Fruit fly (Drosophila melanogaster) whole organism, prepupa: ENCODE measurements around the gene vtd.

Source experiments
- Blimp-1 ChIP-seq: fragments of 200-800 bp; sonication (Bioruptor generic); optimal IDR thresholded peaks from 3 replicates; lab custom pipeline; 2017; ENCODE audit warnings: missing biosample characterization, missing genetic modification characterization, mild to moderate bottlenecking, moderate library complexity, missing genetic modification reagents
- CG10631 ChIP-seq: fragments of 200-800 bp; sonication (Bioruptor generic); optimal IDR thresholded peaks from 2 replicates; lab custom pipeline; 2016; ENCODE audit warnings: missing biosample characterization, missing genetic modification characterization
- CG11294 ChIP-seq: fragments of 200-800 bp; sonication (Bioruptor generic); IDR thresholded peaks from 2 replicates; pipeline ENCODE4 v1.3.6; 2022; ENCODE audit warnings: missing biosample characterization, missing genetic modification characterization
- CG11762 ChIP-seq: fragments of 200-800 bp; sonication (Bioruptor generic); optimal IDR thresholded peaks from 3 replicates; lab custom pipeline; 2016; ENCODE audit warnings: missing biosample characterization, missing genetic modification characterization; ENCODE audit not compliant: insufficient read depth
- CG11902 ChIP-seq: fragments of 200-800 bp; sonication (Bioruptor generic); optimal IDR thresholded peaks from 3 replicates; lab custom pipeline; 2016; ENCODE audit warnings: missing biosample characterization, missing genetic modification characterization
- CG1621 ChIP-seq: fragments of 200-800 bp; sonication (Bioruptor generic); optimal IDR thresholded peaks from 3 replicates; lab custom pipeline; 2018; ENCODE audit warnings: missing biosample characterization, mild to moderate bottlenecking, missing genetic modification characterization
- CG16779 ChIP-seq: fragments of 200-800 bp; sonication (Bioruptor generic); optimal IDR thresholded peaks from 3 replicates; lab custom pipeline; 2017; ENCODE audit warnings: missing biosample characterization, mild to moderate bottlenecking, missing genetic modification characterization
- CG31627 ChIP-seq: fragments of 200-800 bp; sonication (Bioruptor generic); optimal IDR thresholded peaks from 3 replicates; lab custom pipeline; 2016; ENCODE audit warnings: missing biosample characterization, missing genetic modification characterization
- CG32006 ChIP-seq: fragments of 200-800 bp; sonication (Bioruptor generic); optimal IDR thresholded peaks from 3 replicates; lab custom pipeline; 2017; ENCODE audit warnings: missing biosample characterization, mild to moderate bottlenecking, missing genetic modification characterization
- CG6163 ChIP-seq: fragments of 200-800 bp; sonication (Bioruptor generic); IDR thresholded peaks from 3 replicates; pipeline ENCODE4 v1.3.6; 2022; ENCODE audit warnings: missing biosample characterization, missing genetic modification characterization
- CG6276 ChIP-seq: fragments of 200-800 bp; sonication (Bioruptor generic); optimal IDR thresholded peaks from 2 replicates; lab custom pipeline; 2017; ENCODE audit warnings: missing biosample characterization, mild to moderate bottlenecking, missing genetic modification characterization
- CG6808 ChIP-seq: fragments of 200-800 bp; sonication (Bioruptor generic); optimal IDR thresholded peaks from 3 replicates; lab custom pipeline; 2017; ENCODE audit warnings: missing biosample characterization, missing genetic modification characterization, mild to moderate bottlenecking, moderate library complexity, missing genetic modification reagents
- CG6854 ChIP-seq: fragments of 200-800 bp; sonication (Bioruptor generic); optimal IDR thresholded peaks from 2 replicates; lab custom pipeline; 2017; ENCODE audit warnings: missing biosample characterization, mild to moderate bottlenecking, missing genetic modification characterization
- CG8119 ChIP-seq: fragments of 200-800 bp; sonication (Bioruptor generic); IDR thresholded peaks from 3 replicates; pipeline ENCODE4 v1.3.6; 2022; ENCODE audit warnings: missing biosample characterization, missing genetic modification characterization
- CG8319 ChIP-seq: fragments of 200-800 bp; sonication (Bioruptor generic); optimal IDR thresholded peaks from 3 replicates; lab custom pipeline; 2016; ENCODE audit warnings: missing biosample characterization, missing genetic modification characterization
- CG8632 ChIP-seq: fragments of 200-800 bp; sonication (Bioruptor generic); optimal IDR thresholded peaks from 3 replicates; lab custom pipeline; 2016; ENCODE audit warnings: missing biosample characterization, missing genetic modification characterization
- CG9139 ChIP-seq: fragments of 200-800 bp; sonication (Bioruptor generic); optimal IDR thresholded peaks from 3 replicates; lab custom pipeline; 2017; ENCODE audit warnings: missing biosample characterization, mild to moderate bottlenecking, missing genetic modification characterization
- Eip78C ChIP-seq: fragments of 200-800 bp; sonication (Bioruptor generic); peaks from one replicate; lab custom pipeline; 2016; ENCODE audit warnings: missing biosample characterization, missing genetic modification characterization
- Ets96B ChIP-seq: fragments of 200-800 bp; optimal IDR thresholded peaks from 2 replicates; lab custom pipeline; 2019; ENCODE audit warnings: missing biosample characterization, mild to moderate bottlenecking, missing genetic modification characterization, moderate library complexity
- Gug ChIP-seq: fragments of 200-800 bp; sonication (Bioruptor generic); IDR thresholded peaks from 2 replicates; pipeline ENCODE4 v1.3.6; 2022; ENCODE audit warnings: missing biosample characterization, missing genetic modification characterization
- Hr38 ChIP-seq: sonication (Bioruptor generic); optimal IDR thresholded peaks from 2 replicates; lab custom pipeline; 2016; ENCODE audit warnings: missing biosample characterization, missing genetic modification characterization
- Hr39 ChIP-seq: fragments of 200-800 bp; sonication (Bioruptor generic); optimal IDR thresholded peaks from 2 replicates; lab custom pipeline; 2016; ENCODE audit warnings: missing biosample characterization, missing genetic modification characterization
- OdsH ChIP-seq: fragments of 200-800 bp; sonication (Bioruptor generic); optimal IDR thresholded peaks from 3 replicates; lab custom pipeline; 2016; ENCODE audit warnings: missing biosample characterization, missing genetic modification characterization
- Smox ChIP-seq: fragments of 200-800 bp; sonication (Bioruptor generic); optimal IDR thresholded peaks from 3 replicates; lab custom pipeline; 2016; ENCODE audit warnings: missing biosample characterization, missing genetic modification characterization
- Sox102F ChIP-seq: fragments of 200-800 bp; sonication (Bioruptor generic); optimal IDR thresholded peaks from 2 replicates; lab custom pipeline; 2016; ENCODE audit warnings: missing biosample characterization, mild to moderate bottlenecking, missing genetic modification characterization
- Sox15 ChIP-seq: fragments of 200-800 bp; sonication (Bioruptor generic); optimal IDR thresholded peaks from 3 replicates; lab custom pipeline; 2016; ENCODE audit warnings: missing biosample characterization, missing genetic modification characterization
- achi ChIP-seq: fragments of 200-800 bp; sonication (Bioruptor generic); optimal IDR thresholded peaks from 3 replicates; lab custom pipeline; 2016; ENCODE audit warnings: missing biosample characterization, missing genetic modification characterization
- acj6 ChIP-seq: fragments of 200-800 bp; sonication (Bioruptor generic); optimal IDR thresholded peaks from 3 replicates; lab custom pipeline; 2016; ENCODE audit warnings: missing biosample characterization, missing genetic modification characterization
- cyc ChIP-seq: fragments of 200-800 bp; sonication (Bioruptor generic); optimal IDR thresholded peaks from 3 replicates; lab custom pipeline; 2016; ENCODE audit warnings: missing biosample characterization, missing genetic modification characterization
- fd59A ChIP-seq: fragments of 200-800 bp; sonication (Bioruptor generic); optimal IDR thresholded peaks from 2 replicates; lab custom pipeline; 2017; ENCODE audit warnings: missing biosample characterization, mild to moderate bottlenecking, missing genetic modification characterization, missing genetic modification reagents
- fd85E ChIP-seq: fragments of 200-800 bp; sonication (Bioruptor generic); optimal IDR thresholded peaks from 3 replicates; lab custom pipeline; 2016; ENCODE audit warnings: missing biosample characterization, missing genetic modification characterization
- fkh ChIP-seq: fragments of 200-800 bp; sonication (Bioruptor generic); optimal IDR thresholded peaks from 3 replicates; lab custom pipeline; 2017; ENCODE audit warnings: missing biosample characterization, mild to moderate bottlenecking, missing genetic modification characterization, moderate library complexity
- lz ChIP-seq: fragments of 200-800 bp; sonication (Bioruptor generic); optimal IDR thresholded peaks from 3 replicates; lab custom pipeline; 2016; ENCODE audit warnings: missing biosample characterization, missing genetic modification characterization
- pdm3 ChIP-seq: fragments of 200-800 bp; sonication (Bioruptor generic); optimal IDR thresholded peaks from 3 replicates; lab custom pipeline; 2016; ENCODE audit warnings: missing biosample characterization, missing genetic modification characterization
- spab ChIP-seq: fragments of 200-800 bp; sonication (Bioruptor generic); optimal IDR thresholded peaks from 2 replicates; lab custom pipeline; 2017; ENCODE audit warnings: missing biosample characterization, mild to moderate bottlenecking, missing genetic modification characterization, missing genetic modification reagents
- ss ChIP-seq, 2 experiments: fragments of 200-800 bp; sonication (Bioruptor generic); optimal IDR thresholded peaks; 2 replicates in 1 of 2; 3 replicates in 1 of 2; lab custom pipeline; 2017 to 2018; ENCODE audit warnings: mild to moderate bottlenecking in 2 of 2, missing biosample characterization in 2 of 2, missing genetic modification characterization in 2 of 2, moderate library complexity in 1 of 2
- svp ChIP-seq: fragments of 200-800 bp; sonication (Bioruptor generic); peaks from one replicate; lab custom pipeline; 2016; ENCODE audit warnings: missing biosample characterization, missing genetic modification characterization
- topi ChIP-seq: fragments of 200-800 bp; sonication (Bioruptor generic); optimal IDR thresholded peaks from 3 replicates; lab custom pipeline; 2016; ENCODE audit warnings: missing biosample characterization, missing genetic modification characterization

Gene vtd

dm6 chr3L:27136244-27136805 lies at the start of gene vtd:
vtd (plus strand) TSS chr3L:27136525.
- TF ChIP-seq CG31627 (GFP tag; lab: Kevin White, UChicago): peak; percentile 17
- TF ChIP-seq svp (GFP tag; lab: Kevin White, UChicago): peak; percentile 48
- peak; percentile 2 for TF ChIP-seq pdm3
- TF ChIP-seq CG6276: no peak
- TF ChIP-seq cyc (GFP tag; lab: Kevin White, UChicago): peak; percentile 18
- peak; percentile 35 for TF ChIP-seq Eip78C (GFP tag; lab: Kevin White, UChicago)
- no peak for TF ChIP-seq CG9139 (GFP tag; lab: Kevin White, UChicago)
- TF ChIP-seq Hr39 (GFP tag; lab: Kevin White, UChicago): peak; percentile 19
- no peak for TF ChIP-seq CG10631 (GFP tag; lab: Kevin White, UChicago)
- TF ChIP-seq CG11902 (GFP tag; lab: Kevin White, UChicago): no peak
- peak; percentile 8 for TF ChIP-seq OdsH

- no peak for TF ChIP-seq achi (GFP tag; lab: Kevin White, UChicago)
- no peak for TF ChIP-seq ss (GFP tag; optimal IDR thresholded peaks at IDR 0.05; lab: Kevin White, UChicago)
- TF ChIP-seq Sox102F (GFP tag; lab: Kevin White, UChicago): no peak
- no peak for TF ChIP-seq CG11902 (GFP tag; lab: Kevin White, UChicago)
Observed at dm6 chr3L:27086696-27087095, 49.6 kb upstream of the vtd start.

- TF ChIP-seq CG6854 (GFP tag; lab: Kevin White, UChicago) (no peak), CG8632 (GFP tag; lab: Kevin White, UChicago) (no peak), fkh (no peak), topi (GFP tag; lab: Kevin White, UChicago) (no peak), Blimp-1 (GFP tag; lab: Kevin White, UChicago) (no peak), cyc (GFP tag; lab: Kevin White, UChicago) (no peak), CG6163 (no peak), Sox15 (no peak), CG32006 (GFP tag; lab: Kevin White, UChicago) (no peak), Gug (GFP tag; lab: Robert Waterston, UW) (no peak), svp (GFP tag; lab: Kevin White, UChicago) (no peak), Hr39 (GFP tag; lab: Kevin White, UChicago) (no peak), CG11762 (GFP tag; lab: Kevin White, UChicago) (no peak), Smox (GFP tag; lab: Kevin White, UChicago) (no peak), fd59A (GFP tag; lab: Kevin White, UChicago) (no peak), CG10631 (GFP tag; lab: Kevin White, UChicago) (no peak), CG11294 (GFP tag; lab: Robert Waterston, UW) (no peak)
Observed at dm6 chr3L:27093837-27094236, 42.5 kb upstream of the vtd start.

DNA sequence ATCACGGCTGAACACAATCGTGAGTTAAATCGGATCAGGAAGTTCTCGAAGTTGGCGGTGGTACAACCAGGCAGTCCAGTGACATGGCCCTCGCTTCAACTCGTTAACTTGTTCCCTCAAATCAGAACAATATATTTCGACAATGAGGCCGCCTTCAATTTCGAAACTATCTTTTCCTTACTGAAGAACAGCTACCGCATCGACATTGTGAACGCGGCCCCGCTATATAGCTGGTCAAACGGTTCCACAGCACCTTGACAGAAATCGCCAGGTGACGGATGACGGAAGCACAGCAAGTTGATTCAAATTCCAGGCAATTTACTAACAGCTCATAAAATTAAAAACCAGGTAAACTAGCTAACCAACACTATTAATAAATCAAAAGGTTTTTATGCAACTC lies 2.1 kb upstream of the vtd start:
- no peak for TF ChIP-seq CG11762 (GFP tag; lab: Kevin White, UChicago)
- TF ChIP-seq topi (GFP tag; lab: Kevin White, UChicago): no peak
- no peak for TF ChIP-seq Smox (GFP tag; lab: Kevin White, UChicago)
- no peak for TF ChIP-seq CG8119
- no peak for TF ChIP-seq acj6 (GFP tag; lab: Kevin White, UChicago)
- TF ChIP-seq CG6854 (GFP tag; lab: Kevin White, UChicago): no peak
- no peak for TF ChIP-seq Ets96B (tag; lab: Kevin White, UChicago)
- TF ChIP-seq CG8632 (GFP tag; lab: Kevin White, UChicago): no peak
- TF ChIP-seq cyc (GFP tag; lab: Kevin White, UChicago): no peak
- TF ChIP-seq spab: no peak
- no peak for TF ChIP-seq Hr38 (GFP tag; lab: Kevin White, UChicago)
- no peak for TF ChIP-seq CG6808 (GFP tag; lab: Kevin White, UChicago)
- TF ChIP-seq lz (GFP tag; lab: Kevin White, UChicago): no peak
- no peak for TF ChIP-seq CG16779
- TF ChIP-seq CG1621 (tag; lab: Kevin White, UChicago): no peak
- no peak for TF ChIP-seq fd85E (GFP tag; lab: Kevin White, UChicago)
- TF ChIP-seq CG8319 (GFP tag; lab: Kevin White, UChicago): no peak
- TF ChIP-seq, all 60 proteins: peak for 0
